Worm (Caenorhabditis elegans) whole organism, young adult: ENCODE measurements around the gene twk-12.

Source experiments
- B0035.1 ChIP-seq: sonication (generic microtip); optimal IDR thresholded peaks from 2 replicates; lab custom pipeline; 2016; ENCODE audit warnings: missing genetic modification characterization, mild to moderate bottlenecking, missing compliant biosample characterization, missing genotype, missing genetic modification reagents
- B0336.3 ChIP-seq: fragments of 200-800 bp; sonication (Bioruptor generic); IDR thresholded peaks from 2 replicates; pipeline ENCODE4 v1.3.6; 2022; ENCODE audit warnings: missing genetic modification characterization, missing compliant biosample characterization
- C17E4.6 ChIP-seq: fragments of 200-800 bp; sonication (Bioruptor generic); IDR thresholded peaks from 2 replicates; pipeline ENCODE4 v1.3.6; 2022; ENCODE audit warnings: missing genetic modification reagents, missing genetic modification characterization, missing compliant biosample characterization
- F23B12.7 ChIP-seq: sonication (generic microtip); optimal IDR thresholded peaks from 2 replicates; lab custom pipeline; 2017; ENCODE audit warnings: missing genetic modification characterization, mild to moderate bottlenecking, missing compliant biosample characterization, antibody characterized with exemption, moderate library complexity; ENCODE audit not compliant: insufficient read depth
- F49E8.2 ChIP-seq: sonication (generic microtip); optimal IDR thresholded peaks from 3 replicates; lab custom pipeline; 2017; ENCODE audit warnings: missing genetic modification characterization, mild to moderate bottlenecking, missing compliant biosample characterization, antibody characterized with exemption, moderate library complexity; ENCODE audit not compliant: insufficient read depth
- F52B5.7 ChIP-seq: sonication (generic microtip); optimal IDR thresholded peaks from 2 replicates; lab custom pipeline; 2016; ENCODE audit warnings: mild to moderate bottlenecking, missing genetic modification characterization, missing compliant biosample characterization
- F57A8.1 ChIP-seq: fragments of 200-800 bp; sonication (Bioruptor generic); optimal IDR thresholded peaks from 2 replicates; lab custom pipeline; 2018; ENCODE audit warnings: mild to moderate bottlenecking, missing genetic modification characterization, moderate library complexity, missing compliant biosample characterization
- K11D2.4 ChIP-seq: fragments of 200-800 bp; sonication (Bioruptor generic); IDR thresholded peaks from 2 replicates; pipeline ENCODE4 v1.3.6; 2022; ENCODE audit warnings: missing genetic modification reagents, missing genetic modification characterization, missing compliant biosample characterization
- T07F8.4 ChIP-seq: sonication (generic microtip); optimal IDR thresholded peaks from 2 replicates; lab custom pipeline; 2016; ENCODE audit warnings: mild to moderate bottlenecking, missing genetic modification characterization, moderate library complexity, missing compliant biosample characterization
- T26A5.8 ChIP-seq: sonication (generic microtip); optimal IDR thresholded peaks from 2 replicates; lab custom pipeline; 2016; ENCODE audit warnings: missing genetic modification characterization, missing compliant biosample characterization
- Y53G8AR.9 ChIP-seq: fragments of 200-800 bp; sonication (Bioruptor generic); conservative IDR thresholded peaks from 2 replicates; pipeline ENCODE4 v1.3.6; 2022; ENCODE audit warnings: missing genetic modification reagents, missing genetic modification characterization, missing compliant biosample characterization
- Y67H2A.10 ChIP-seq: fragments of 200-800 bp; sonication (Bioruptor generic); conservative IDR thresholded peaks from 2 replicates; pipeline ENCODE4 v1.3.6; 2022; ENCODE audit warnings: missing genetic modification reagents, missing genetic modification characterization, missing compliant biosample characterization
- Y95B8A.8 ChIP-seq: fragments of 200-800 bp; sonication (Bioruptor generic); IDR thresholded peaks from 2 replicates; pipeline ENCODE4 v1.3.6; 2022; ENCODE audit warnings: missing genetic modification reagents, missing genetic modification characterization, missing compliant biosample characterization
- ZK185.1 ChIP-seq: sonication (generic microtip); optimal IDR thresholded peaks from 2 replicates; lab custom pipeline; 2016; ENCODE audit warnings: mild to moderate bottlenecking, missing genetic modification characterization, missing compliant biosample characterization; ENCODE audit not compliant: poor library complexity, severe bottlenecking
- akir-1 ChIP-seq: fragments of 200-800 bp; sonication (Bioruptor generic); optimal IDR thresholded peaks from 2 replicates; lab custom pipeline; 2018; ENCODE audit warnings: mild to moderate bottlenecking, missing genetic modification characterization, moderate library complexity, missing compliant biosample characterization
- ama-1 ChIP-seq, 3 experiments: fragments of 150-350 bp in 1 of 3; sonication (generic microtip) in 2 of 3; optimal IDR thresholded peaks; 2 replicates each; lab custom pipeline; 2014 to 2018; ENCODE audit warnings: missing biosample characterization in 2 of 3, missing genetic modification characterization in 2 of 3, missing genetic modification reagents in 2 of 3
- aptf-3 ChIP-seq: fragments of 200-800 bp; sonication (Bioruptor generic); IDR thresholded peaks from 2 replicates; pipeline ENCODE4 v1.3.6; 2022; ENCODE audit warnings: missing genetic modification characterization, missing compliant biosample characterization
- athp-1 ChIP-seq: sonication (generic microtip); optimal IDR thresholded peaks from 2 replicates; lab custom pipeline; 2017; ENCODE audit warnings: mild to moderate bottlenecking, missing genetic modification characterization, missing compliant biosample characterization
- attf-3 ChIP-seq: fragments of 200-800 bp; sonication (Bioruptor generic); conservative IDR thresholded peaks from 2 replicates; pipeline ENCODE4 v1.3.6; 2022; ENCODE audit warnings: missing genetic modification reagents, missing genetic modification characterization, missing compliant biosample characterization
- ccch-3 ChIP-seq: fragments of 200-800 bp; sonication (Bioruptor generic); optimal IDR thresholded peaks from 2 replicates; lab custom pipeline; 2018; ENCODE audit warnings: mild to moderate bottlenecking, missing genetic modification characterization, missing compliant biosample characterization
- cebp-1 ChIP-seq, 2 experiments: fragments of 200-800 bp in 1 of 2; sonication (Bioruptor generic) in 1 of 2; sonication (generic microtip) in 1 of 2; IDR thresholded peaks in 1 of 2; optimal IDR thresholded peaks in 1 of 2; 2 replicates each; pipeline versions ENCODE4 v1.3.6 to Lab custom; 2017 to 2022; ENCODE audit warnings: missing compliant biosample characterization in 2 of 2, missing genetic modification characterization in 2 of 2, mild to moderate bottlenecking in 1 of 2, missing genetic modification reagents in 1 of 2, moderate library complexity in 1 of 2
- dox-1 ChIP-seq: fragments of 200-800 bp; sonication (Bioruptor generic); IDR thresholded peaks from 2 replicates; pipeline ENCODE4 v1.3.6; 2022; ENCODE audit warnings: missing genetic modification reagents, missing genetic modification characterization, missing compliant biosample characterization
- egl-18 ChIP-seq: fragments of 200-800 bp; sonication (Bioruptor generic); IDR thresholded peaks from 2 replicates; pipeline ENCODE4 v1.3.6; 2022; ENCODE audit warnings: missing genetic modification reagents, missing genetic modification characterization, missing compliant biosample characterization
- egl-44 ChIP-seq: fragments of 200-800 bp; sonication (Bioruptor generic); IDR thresholded peaks from 2 replicates; pipeline ENCODE4 v1.3.6; 2022; ENCODE audit warnings: missing genetic modification reagents, missing genetic modification characterization, missing compliant biosample characterization
- hlh-26 ChIP-seq: fragments of 200-800 bp; sonication (Bioruptor generic); conservative IDR thresholded peaks from 2 replicates; pipeline ENCODE4 v1.3.6; 2022; ENCODE audit warnings: missing genetic modification reagents, missing genetic modification characterization, missing compliant biosample characterization
- lag-1 ChIP-seq: fragments of 200-800 bp; sonication (Bioruptor generic); IDR thresholded peaks from 2 replicates; pipeline ENCODE4 v1.3.6; 2022; ENCODE audit warnings: missing genetic modification reagents, missing genetic modification characterization, missing compliant biosample characterization
- lin-40 ChIP-seq: sonication (generic microtip); optimal IDR thresholded peaks from 2 replicates; lab custom pipeline; 2016; ENCODE audit warnings: missing genetic modification characterization, mild to moderate bottlenecking, missing compliant biosample characterization, missing genotype, missing genetic modification reagents
- lin-54 ChIP-seq: fragments of 200-800 bp; sonication (Bioruptor generic); optimal IDR thresholded peaks from 2 replicates; lab custom pipeline; 2018; ENCODE audit warnings: mild to moderate bottlenecking, missing genetic modification characterization, missing compliant biosample characterization
- lsy-27 ChIP-seq: sonication (generic microtip); optimal IDR thresholded peaks from 2 replicates; lab custom pipeline; 2017; ENCODE audit warnings: missing genetic modification characterization, mild to moderate bottlenecking, missing compliant biosample characterization, antibody characterized with exemption, missing genotype, borderline replicate concordance; ENCODE audit not compliant: insufficient read depth
- mcd-1 ChIP-seq: fragments of 200-800 bp; sonication (Bioruptor generic); IDR thresholded peaks from 2 replicates; pipeline ENCODE4 v1.3.6; 2022; ENCODE audit warnings: missing genetic modification reagents, missing genetic modification characterization, missing compliant biosample characterization
- mes-4 ChIP-seq: sonication (generic microtip); optimal IDR thresholded peaks from 2 replicates; lab custom pipeline; 2016; ENCODE audit warnings: missing genotype, missing genetic modification characterization, missing compliant biosample characterization
- nfya-1 ChIP-seq: sonication (generic microtip); optimal IDR thresholded peaks from 2 replicates; lab custom pipeline; 2017; ENCODE audit warnings: antibody characterized with exemption, missing compliant biosample characterization, missing genetic modification characterization, borderline replicate concordance; ENCODE audit not compliant: insufficient read depth
- nfyb-1 ChIP-seq: fragments of 200-800 bp; sonication (Bioruptor generic); IDR thresholded peaks from 2 replicates; pipeline ENCODE4 v1.3.6; 2022; ENCODE audit warnings: missing genetic modification reagents, missing genetic modification characterization, missing compliant biosample characterization
- nhr-120 ChIP-seq: fragments of 200-800 bp; sonication (Bioruptor generic); IDR thresholded peaks from 2 replicates; pipeline ENCODE4 v1.3.6; 2022; ENCODE audit warnings: missing genetic modification characterization, missing compliant biosample characterization
- nhr-27 ChIP-seq: fragments of 200-800 bp; sonication (Bioruptor generic); optimal IDR thresholded peaks from 2 replicates; lab custom pipeline; 2018; ENCODE audit warnings: mild to moderate bottlenecking, missing genetic modification characterization, moderate library complexity, missing compliant biosample characterization
- nhr-80 ChIP-seq: sonication (generic microtip); optimal IDR thresholded peaks from 2 replicates; lab custom pipeline; 2016; ENCODE audit warnings: missing genetic modification characterization, missing compliant biosample characterization
- nhr-90 ChIP-seq: sonication (generic microtip); optimal IDR thresholded peaks from 2 replicates; lab custom pipeline; 2016; ENCODE audit warnings: missing genotype, mild to moderate bottlenecking, missing genetic modification characterization, missing compliant biosample characterization
- sea-2 ChIP-seq: fragments of 200-800 bp; sonication (Bioruptor generic); IDR thresholded peaks from 2 replicates; pipeline ENCODE4 v1.3.6; 2022; ENCODE audit warnings: missing genetic modification characterization, missing compliant biosample characterization
- tbp1 ChIP-seq: fragments of 200-800 bp; sonication (Bioruptor generic); optimal IDR thresholded peaks from 2 replicates; lab custom pipeline; 2018; ENCODE audit warnings: mild to moderate bottlenecking, missing genetic modification characterization, missing compliant biosample characterization
- tbx-9 ChIP-seq: sonication (generic microtip); optimal IDR thresholded peaks from 2 replicates; lab custom pipeline; 2016; ENCODE audit warnings: borderline replicate concordance, missing genetic modification characterization, inconsistent platforms, missing compliant biosample characterization
- unc-130 ChIP-seq: sonication (generic microtip); optimal IDR thresholded peaks from 2 replicates; lab custom pipeline; 2016; ENCODE audit warnings: missing genetic modification reagents, missing genetic modification characterization, missing compliant biosample characterization
- zfh-2 ChIP-seq: fragments of 200-800 bp; sonication (Bioruptor generic); conservative IDR thresholded peaks from 2 replicates; pipeline ENCODE4 v1.3.6; 2022; ENCODE audit warnings: missing genetic modification reagents, missing genetic modification characterization, missing compliant biosample characterization
- zim-3 ChIP-seq: sonication (generic microtip); optimal IDR thresholded peaks from 2 replicates; lab custom pipeline; 2017; ENCODE audit warnings: mild to moderate bottlenecking, missing genetic modification characterization, moderate library complexity, missing compliant biosample characterization
- ztf-22 ChIP-seq: fragments of 200-800 bp; sonication (Bioruptor generic); optimal IDR thresholded peaks from 2 replicates; lab custom pipeline; 2018; ENCODE audit warnings: mild to moderate bottlenecking, missing genetic modification characterization, moderate library complexity, missing compliant biosample characterization
- ztf-26 ChIP-seq: sonication (generic microtip); optimal IDR thresholded peaks from 2 replicates; lab custom pipeline; 2017; ENCODE audit warnings: missing genetic modification characterization, missing compliant biosample characterization

twk-12 gene

DNA sequence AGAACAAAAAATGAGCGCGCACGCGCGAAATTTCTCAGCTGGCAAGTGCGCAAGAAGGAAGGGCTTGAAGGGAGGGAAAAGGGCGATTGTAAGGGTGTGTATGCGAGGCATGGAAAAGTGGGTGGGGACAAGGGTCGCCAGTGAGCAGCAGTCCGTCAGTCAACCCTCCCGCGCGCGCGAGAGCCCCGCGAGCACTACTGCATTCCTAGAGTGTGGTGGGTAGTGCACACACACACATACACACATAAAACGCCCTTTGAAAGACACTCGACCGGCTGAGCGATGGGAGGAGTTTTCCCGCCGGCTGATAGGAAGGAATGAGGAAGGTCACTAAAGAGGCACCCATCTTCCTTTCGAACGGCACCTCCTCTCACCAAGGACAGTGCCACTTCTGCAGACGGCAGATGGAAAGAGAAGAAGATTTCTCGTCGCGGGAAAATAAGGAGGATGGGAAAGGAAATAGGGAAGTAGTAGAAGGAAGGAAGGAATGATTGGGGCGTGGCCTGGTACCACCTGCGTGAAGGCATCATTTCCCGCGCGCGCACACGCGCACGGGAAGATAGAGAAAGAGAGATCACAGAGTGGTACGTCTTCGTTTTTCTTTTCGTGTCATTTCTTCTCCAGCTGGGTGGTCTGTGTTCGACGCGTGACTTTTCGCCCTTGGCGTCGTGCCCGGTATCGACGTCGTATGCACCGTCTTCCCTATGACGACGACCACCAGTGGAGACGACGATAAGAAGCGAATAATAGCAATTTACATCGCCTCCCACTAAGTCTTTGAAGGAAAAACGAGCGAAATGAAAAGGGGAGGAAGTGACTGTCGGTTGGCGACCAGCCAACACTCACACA, 49.7 kb downstream of the twk-12 start:
- no peak for TF ChIP-seq egl-18
- no peak for TF ChIP-seq F57A8.1
- no peak for TF ChIP-seq akir-1 (GFP tag; lab: Kevin White, UChicago)
- TF ChIP-seq lin-40 (tag; lab: Kevin White, UChicago), result no peak
- no peak for TF ChIP-seq F49E8.2 (tag; lab: Kevin White, UChicago)
- peak; percentile 47 for TF ChIP-seq ztf-26 (tag; lab: Kevin White, UChicago)
- TF ChIP-seq lin-54 (GFP tag; lab: Kevin White, UChicago), result no peak
- TF ChIP-seq F23B12.7, result no peak
- no peak for TF ChIP-seq F52B5.7 (tag; lab: Kevin White, UChicago)
- no peak for TF ChIP-seq ccch-3 (GFP tag; lab: Kevin White, UChicago)
- no peak for TF ChIP-seq nfya-1 (tag; lab: Kevin White, UChicago)
- TF ChIP-seq nhr-80 (tag; lab: Kevin White, UChicago), result no peak
- no peak for TF ChIP-seq mes-4 (tag; lab: Kevin White, UChicago)
- peak; percentile 82 for TF ChIP-seq zfh-2 (GFP tag; lab: Robert Waterston, UW)
- TF ChIP-seq nhr-120, result no peak
- 0 out of 2 replicates have a peak, but pooled peaks have one; percentile 19 for TF ChIP-seq Y53G8AR.9
- no peak for TF ChIP-seq C17E4.6
- TF ChIP-seq sea-2 (GFP tag; lab: Robert Waterston, UW), result no peak
- no peak for TF ChIP-seq unc-130
- TF ChIP-seq nhr-27 (tag; lab: Kevin White, UChicago), result no peak
- peak; percentile 36; the same call in 1 of the 2 replicates for TF ChIP-seq dox-1 (GFP tag; lab: Robert Waterston, UW)
- no peak for TF ChIP-seq mcd-1
- no peak for TF ChIP-seq T07F8.4
- no peak for TF ChIP-seq attf-3
- no peak for TF ChIP-seq zim-3
- TF ChIP-seq lag-1 (GFP tag; lab: Robert Waterston, UW), result no peak
- TF ChIP-seq B0035.1 (tag; lab: Kevin White, UChicago), result no peak
- no peak for TF ChIP-seq tbx-9 (tag; lab: Kevin White, UChicago)
- TF ChIP-seq aptf-3 (GFP tag; lab: Robert Waterston, UW), result no peak
- no peak for TF ChIP-seq T26A5.8 (tag; lab: Kevin White, UChicago)
- no peak for TF ChIP-seq ztf-22 (GFP tag; lab: Kevin White, UChicago)
- no peak for TF ChIP-seq lsy-27
- 0 out of 2 replicates have a peak, but pooled peaks have one; percentile 8 for TF ChIP-seq nfyb-1
- no peak for TF ChIP-seq ZK185.1 (tag; lab: Kevin White, UChicago)
- no peak for TF ChIP-seq egl-44 (GFP tag; lab: Robert Waterston, UW)
- no peak for TF ChIP-seq ama-1 (optimal IDR thresholded peaks at IDR 0.05; lab: Kevin White, UChicago)
- no peak for TF ChIP-seq ama-1 (GFP tag; optimal IDR thresholded peaks at IDR 0.05; lab: Kevin White, UChicago)
- TF ChIP-seq nhr-90 (tag; lab: Kevin White, UChicago), result no peak
- TF ChIP-seq cebp-1 (GFP tag; IDR thresholded peaks at IDR 0.05; lab: Robert Waterston, UW), result no peak; the same call in 1 of the 2 replicates
- TF ChIP-seq cebp-1 (tag; optimal IDR thresholded peaks at IDR 0.05; lab: Kevin White, UChicago), result peak; percentile 32
- TF ChIP-seq athp-1 (tag; lab: Kevin White, UChicago), result no peak
- TF ChIP-seq hlh-26 (GFP tag; lab: Robert Waterston, UW), result no peak
- TF ChIP-seq tbp1 (GFP tag; lab: Kevin White, UChicago), result no peak
- 0 out of 2 replicates have a peak, but pooled peaks have one; percentile 42 for TF ChIP-seq Y95B8A.8 (GFP tag; lab: Robert Waterston, UW)
- TF ChIP-seq B0336.3, result no peak
- TF ChIP-seq Y67H2A.10 (GFP tag; lab: Robert Waterston, UW), result no peak
- no peak for TF ChIP-seq K11D2.4 (GFP tag; lab: Robert Waterston, UW)
